Worm (Caenorhabditis elegans): ENCODE data around the gene pph-6.

DNA sequence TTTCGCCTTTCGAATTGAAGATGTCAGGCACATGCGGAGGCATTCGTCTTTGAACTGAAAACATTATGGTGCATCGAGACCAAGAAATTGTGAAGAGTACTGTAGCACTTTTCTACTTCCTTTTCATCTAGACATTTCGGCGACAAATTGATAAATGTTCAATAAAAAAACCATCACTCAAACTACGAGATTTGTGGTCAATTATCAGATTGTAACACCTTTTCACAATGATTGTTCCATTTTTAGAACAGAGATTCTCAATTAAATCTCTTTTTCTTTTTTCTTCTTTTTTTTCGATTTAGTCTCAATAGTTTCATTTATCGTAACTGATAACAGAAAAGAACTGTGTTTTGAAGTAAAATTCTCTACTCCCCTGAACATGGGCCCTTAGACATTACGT lies 24.6 kb downstream of the pph-6 start:
- TF ChIP-seq pha-4 (tag; optimal IDR thresholded peaks at IDR 0.05) (no peak), ztf-11 (tag; optimal IDR thresholded peaks at IDR 0.05) (no peak), lsy-2 (tag; optimal IDR thresholded peaks at IDR 0.05) (no peak), mep-1 (tag; optimal IDR thresholded peaks at IDR 0.05) (no peak)

Measured in whole organism, mixed stage, embryonic.